Fruit fly (Drosophila melanogaster): ENCODE results near the gene CG34260.

DNA sequence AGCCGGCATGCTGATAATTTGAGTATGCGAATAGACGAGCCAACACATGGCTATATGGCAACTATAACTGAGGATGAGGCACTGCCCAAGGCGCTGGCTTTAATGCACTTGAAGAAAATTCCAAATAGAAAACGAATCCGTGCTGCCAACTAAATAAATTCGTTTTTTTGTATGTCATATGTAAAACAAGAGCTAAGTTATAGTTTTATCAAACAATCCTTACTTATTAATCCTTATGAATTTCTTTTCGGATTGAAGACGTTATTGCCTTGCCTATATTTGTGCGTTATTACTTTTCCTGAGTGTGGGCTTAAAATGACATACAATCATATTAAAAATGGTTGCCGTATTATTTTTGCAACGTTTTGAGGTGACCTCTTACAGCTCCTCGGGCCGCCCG is 37.4 kb upstream of the CG34260 start:
- no peak for TF ChIP-seq CG34367 (tag; optimal IDR thresholded peaks at IDR 0.05)
- TF ChIP-seq CG13204 (GFP tag; optimal IDR thresholded peaks at IDR 0.05) = no peak
- TF ChIP-seq CG4496 (GFP tag; IDR thresholded peaks at IDR 0.05) = 0 out of 3 replicates have a peak, but pooled peaks have one; percentile 47
- TF ChIP-seq CG32121 (GFP tag; IDR thresholded peaks at IDR 0.05) = no peak
- TF ChIP-seq gl (tag; optimal IDR thresholded peaks at IDR 0.05) = no peak
- TF ChIP-seq CG14655 (GFP tag; optimal IDR thresholded peaks at IDR 0.05) = peak; percentile 56
- no peak for TF ChIP-seq Pif1A (GFP tag; optimal IDR thresholded peaks at IDR 0.05)
- TF ChIP-seq CG10348 (GFP tag; IDR thresholded peaks at IDR 0.05) = no peak
- no peak for TF ChIP-seq CG12605 (GFP tag; IDR thresholded peaks at IDR 0.05)
- TF ChIP-seq fd96Ca (GFP tag; IDR thresholded peaks at IDR 0.05) = no peak
- no peak for TF ChIP-seq D1 (tag; optimal IDR thresholded peaks at IDR 0.05)
- TF ChIP-seq CG17806 (tag; optimal IDR thresholded peaks at IDR 0.05) = no peak

All from whole organism, pupa.